Fruit fly (Drosophila melanogaster) whole organism, adult: ENCODE results near the gene Irp-1B.

Source experiments
- CG11617 ChIP-seq: fragments of 200-800 bp; sonication (Bioruptor generic); optimal IDR thresholded peaks from 2 replicates; lab custom pipeline; 2017; ENCODE audit warnings: mild to moderate bottlenecking, missing biosample characterization, missing genetic modification reagents, missing genetic modification characterization
- CG12768 ChIP-seq: fragments of 200-800 bp; sonication (Bioruptor generic); optimal IDR thresholded peaks from 2 replicates; lab custom pipeline; 2017; ENCODE audit warnings: missing biosample characterization, missing genetic modification characterization, mild to moderate bottlenecking, moderate library complexity, missing genetic modification reagents
- CG14711 ChIP-seq: fragments of 200-800 bp; sonication (Bioruptor generic); optimal IDR thresholded peaks from 2 replicates; lab custom pipeline; 2018; ENCODE audit warnings: missing biosample characterization, mild to moderate bottlenecking, missing genetic modification characterization, moderate library complexity
- CG1620 ChIP-seq: fragments of 200-800 bp; sonication (Bioruptor generic); optimal IDR thresholded peaks from 2 replicates; lab custom pipeline; 2016; ENCODE audit warnings: missing biosample characterization, missing genetic modification characterization
- CG33017 ChIP-seq: fragments of 200-800 bp; sonication (Bioruptor generic); optimal IDR thresholded peaks from 2 replicates; lab custom pipeline; 2018; ENCODE audit warnings: missing biosample characterization, mild to moderate bottlenecking, missing genetic modification characterization, moderate library complexity
- CG7045 ChIP-seq: fragments of 200-800 bp; sonication (Bioruptor generic); optimal IDR thresholded peaks from 2 replicates; lab custom pipeline; 2017; ENCODE audit warnings: missing biosample characterization, mild to moderate bottlenecking, missing genetic modification characterization
- CG7101 ChIP-seq: fragments of 200-800 bp; sonication (Bioruptor generic); optimal IDR thresholded peaks from 2 replicates; lab custom pipeline; 2018; ENCODE audit warnings: missing biosample characterization, mild to moderate bottlenecking, missing genetic modification characterization, moderate library complexity
- Clk ChIP-seq: fragments of 200-800 bp; sonication (Bioruptor generic); optimal IDR thresholded peaks from 2 replicates; lab custom pipeline; 2017; ENCODE audit warnings: missing biosample characterization, missing genetic modification characterization
- bab1 ChIP-seq: fragments of 200-800 bp; sonication (Bioruptor generic); optimal IDR thresholded peaks from 3 replicates; lab custom pipeline; 2019; ENCODE audit warnings: missing biosample characterization, mild to moderate bottlenecking, missing genetic modification characterization, moderate library complexity
- cic ChIP-seq: fragments of 200-800 bp; sonication (Bioruptor generic); optimal IDR thresholded peaks from 2 replicates; lab custom pipeline; 2017; ENCODE audit warnings: missing biosample characterization, mild to moderate bottlenecking, missing genetic modification characterization, moderate library complexity
- cnc ChIP-seq, 2 experiments: fragments of >200 bp; optimal IDR thresholded peaks; 2 replicates each; lab custom pipeline; 2017
- kay ChIP-seq: fragments of 200-800 bp; sonication (Bioruptor generic); peaks from one replicate; lab custom pipeline; 2016; ENCODE audit warnings: missing biosample characterization, missing genetic modification characterization, borderline replicate concordance
- pad ChIP-seq: fragments of 200-800 bp; sonication (Bioruptor generic); optimal IDR thresholded peaks from 3 replicates; lab custom pipeline; 2017; ENCODE audit warnings: missing biosample characterization, missing genetic modification characterization, mild to moderate bottlenecking, moderate library complexity, missing genetic modification reagents
- tj ChIP-seq: fragments of 200-800 bp; sonication (Bioruptor generic); optimal IDR thresholded peaks from 3 replicates; lab custom pipeline; 2017; ENCODE audit warnings: missing biosample characterization, mild to moderate bottlenecking, missing genetic modification characterization, moderate library complexity
- toe ChIP-seq: fragments of 200-800 bp; sonication (Bioruptor generic); optimal IDR thresholded peaks from 2 replicates; lab custom pipeline; 2016; ENCODE audit warnings: missing biosample characterization, missing genetic modification characterization

The Irp-1B gene

dm6 chr3R:10368251-10368650, 44.4 kb downstream of the Irp-1B start:
- no peak for TF ChIP-seq kay (GFP tag; lab: Kevin White, UChicago)
- no peak for TF ChIP-seq bab1 (GFP tag; lab: Kevin White, UChicago)
- TF ChIP-seq CG11617 (GFP tag; lab: Kevin White, UChicago): no peak
- TF ChIP-seq CG1620: no peak
- no peak for TF ChIP-seq toe (GFP tag; lab: Kevin White, UChicago)
- no peak for TF ChIP-seq CG7101 (tag; lab: Kevin White, UChicago)
- TF ChIP-seq cnc (optimal IDR thresholded peaks at IDR 0.05; lab: Kevin White, UChicago): no peak
- TF ChIP-seq CG12768: no peak
- TF ChIP-seq pad (GFP tag; lab: Kevin White, UChicago): no peak

- TF ChIP-seq bab1 (GFP tag; lab: Kevin White, UChicago) (no peak), tj (no peak), toe (GFP tag; lab: Kevin White, UChicago) (no peak), pad (GFP tag; lab: Kevin White, UChicago) (no peak), CG33017 (tag; lab: Kevin White, UChicago) (no peak), CG12768 (no peak), CG7101 (tag; lab: Kevin White, UChicago) (no peak), CG11617 (GFP tag; lab: Kevin White, UChicago) (no peak), cic (GFP tag; lab: Kevin White, UChicago) (no peak), CG1620 (no peak), cnc (optimal IDR thresholded peaks at IDR 0.05; lab: Kevin White, UChicago) (no peak), Clk (GFP tag; lab: Kevin White, UChicago) (no peak), CG14711 (tag; lab: Kevin White, UChicago) (no peak), CG7045 (GFP tag; lab: Kevin White, UChicago) (no peak), kay (GFP tag; lab: Kevin White, UChicago) (no peak)
These were observed 48.4 kb downstream of the Irp-1B start for dm6 chr3R:10364287-10364686.
